Fruit fly (Drosophila melanogaster): ENCODE measurements around the gene CG16820.

The CG16820 gene

DNA sequence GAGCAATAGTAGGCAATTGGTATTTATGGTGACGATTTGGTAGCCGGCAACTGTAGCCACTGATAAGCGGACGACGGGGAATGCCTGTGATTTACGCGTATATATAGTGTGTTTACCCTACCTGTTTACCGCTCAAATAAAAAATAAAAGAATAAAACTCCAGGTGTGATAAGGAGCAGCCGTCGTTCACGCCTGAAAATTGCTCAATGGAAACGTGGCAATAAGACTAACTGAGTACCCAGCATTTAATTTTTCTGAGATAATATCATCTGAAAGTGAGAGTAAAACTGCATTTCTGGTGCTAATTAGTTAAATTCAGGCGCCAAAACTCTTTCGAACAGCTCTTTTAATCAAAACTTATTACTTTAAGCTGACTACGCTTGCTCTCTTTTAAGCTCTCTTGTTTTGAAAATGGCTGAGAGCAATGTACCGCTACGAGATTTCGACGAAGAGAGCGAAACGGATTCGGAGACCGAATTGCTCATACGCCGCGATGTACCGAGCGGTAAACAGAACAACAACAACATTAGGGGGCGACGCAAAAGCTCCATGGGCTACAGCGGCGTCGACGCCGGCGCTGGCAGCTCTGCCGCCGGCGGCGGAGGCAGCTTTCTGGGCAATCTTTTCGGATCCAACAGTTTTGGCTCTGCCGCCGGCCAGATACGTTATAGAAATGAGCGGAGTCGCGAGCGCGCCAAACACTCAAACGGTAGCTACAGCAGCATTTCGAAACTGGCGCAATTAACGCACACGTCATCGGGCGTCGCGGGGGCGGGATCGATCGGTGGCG, 44.4 kb downstream of the CG16820 start:
- TF ChIP-seq sna (GFP tag; IDR thresholded peaks at IDR 0.05; ENCODE audit: partially characterized antibody) (peak; percentile 76), ci (GFP tag; IDR thresholded peaks at IDR 0.05) (peak; percentile 88), tna (GFP tag; IDR thresholded peaks at IDR 0.05; ENCODE audit: partially characterized antibody) (peak; percentile 47; the same call in 1 of the 2 replicates), Stat92E (GFP tag; optimal IDR thresholded peaks at IDR 0.05) (no peak), CG7839 (tag; optimal IDR thresholded peaks at IDR 0.05) (peak; percentile 72), CG17802 (tag; optimal IDR thresholded peaks at IDR 0.05) (no peak), CG7987 (GFP tag; optimal IDR thresholded peaks at IDR 0.05) (peak; percentile 95), vnd (GFP tag; IDR thresholded peaks at IDR 0.05; ENCODE audit: partially characterized antibody) (no peak), hb (GFP tag; IDR thresholded peaks at IDR 0.05; ENCODE audit: partially characterized antibody) (no peak), CG16779 (GFP tag; IDR thresholded peaks at IDR 0.05) (no peak), CG18011 (GFP tag; optimal IDR thresholded peaks at IDR 0.05) (peak; percentile 50), BtbVII (GFP tag; optimal IDR thresholded peaks at IDR 0.05) (peak; percentile 89), CG9876 (GFP tag; optimal IDR thresholded peaks at IDR 0.05) (no peak), pho (GFP tag; optimal IDR thresholded peaks at IDR 0.05) (peak; percentile 24), CG6654 (GFP tag; optimal IDR thresholded peaks at IDR 0.05) (no peak), CG8388 (GFP tag; optimal IDR thresholded peaks at IDR 0.05) (peak; percentile 50), toy (GFP tag; IDR thresholded peaks at IDR 0.05) (no peak; the same call in 1 of the 2 replicates), CG15011 (GFP tag; optimal IDR thresholded peaks at IDR 0.05) (peak; percentile 83), CG4424 (GFP tag; optimal IDR thresholded peaks at IDR 0.05) (no peak), Hr3 (GFP tag; optimal IDR thresholded peaks at IDR 0.05) (peak; percentile 4), otp (GFP tag; IDR thresholded peaks at IDR 0.05) (peak; percentile 68; the same call in 2 of the 3 replicates), sr (GFP tag; IDR thresholded peaks at IDR 0.05) (peak; percentile 77), phol (tag; optimal IDR thresholded peaks at IDR 0.05) (no peak), Kr (GFP tag; optimal IDR thresholded peaks at IDR 0.05) (peak; percentile 18), CG2889 (GFP tag; IDR thresholded peaks at IDR 0.05) (no peak), Usf (GFP tag; optimal IDR thresholded peaks at IDR 0.05) (no peak), chif (GFP tag; optimal IDR thresholded peaks at IDR 0.05) (no peak), CG8359 (GFP tag; optimal IDR thresholded peaks at IDR 0.05; ENCODE audit: borderline replicate concordance) (peak; percentile 37), CG11093 (GFP tag; IDR thresholded peaks at IDR 0.05) (no peak), pum (GFP tag; optimal IDR thresholded peaks at IDR 0.05) (no peak), Dip3 (GFP tag; optimal IDR thresholded peaks at IDR 0.05) (no peak), D (optimal IDR thresholded peaks at IDR 0.05) (no peak), D (GFP tag; optimal IDR thresholded peaks at IDR 0.05) (peak; percentile 51), CG18764 (GFP tag; optimal IDR thresholded peaks at IDR 0.05) (peak; percentile 57), CG7963 (GFP tag; IDR thresholded peaks at IDR 0.05; ENCODE audit: partially characterized antibody) (no peak), CG2116 (GFP tag; optimal IDR thresholded peaks at IDR 0.05) (peak; percentile 3), repo (GFP tag; optimal IDR thresholded peaks at IDR 0.05) (peak; percentile 34), Med (GFP tag) (peak; percentile 96), Nf-YC (tag; optimal IDR thresholded peaks at IDR 0.05) (peak; percentile 65), Hey (tag; optimal IDR thresholded peaks at IDR 0.05) (peak; percentile 87), ranshi (GFP tag; IDR thresholded peaks at IDR 0.05) (peak; percentile 60; the same call in 1 of the 2 replicates), dmrt11E (tag; optimal IDR thresholded peaks at IDR 0.05) (peak; percentile 10), CG7271 (tag; optimal IDR thresholded peaks at IDR 0.05) (no peak), Aef1 (GFP tag; IDR thresholded peaks at IDR 0.05) (no peak), esg (GFP tag; conservative IDR thresholded peaks at IDR 0.05) (no peak), Vsx1 (GFP tag; optimal IDR thresholded peaks at IDR 0.05) (peak; percentile 95), Tbp (GFP tag; optimal IDR thresholded peaks at IDR 0.05) (no peak), CrebB (tag; optimal IDR thresholded peaks at IDR 0.05) (peak; percentile 92), CG9797 (GFP tag; optimal IDR thresholded peaks at IDR 0.05) (no peak)

All from whole organism, embryonic.